Worm (Caenorhabditis elegans): ENCODE results near the gene nhr-235.

- no peak for TF ChIP-seq dmd-6 (GFP tag; IDR thresholded peaks at IDR 0.05)
- no peak for TF ChIP-seq nhr-76 (tag; optimal IDR thresholded peaks at IDR 0.05)
- no peak for TF ChIP-seq mep-1 (tag; optimal IDR thresholded peaks at IDR 0.05)
- TF ChIP-seq ceh-32 (tag; optimal IDR thresholded peaks at IDR 0.05; ENCODE audit: poor library complexity): no peak
- no peak for TF ChIP-seq ceh-44 (GFP tag; IDR thresholded peaks at IDR 0.05)
- no peak for TF ChIP-seq pqm-1 (tag; optimal IDR thresholded peaks at IDR 0.05)
- no peak for TF ChIP-seq snpc-4 (tag; optimal IDR thresholded peaks at IDR 0.05)
- TF ChIP-seq lsy-2 (tag; optimal IDR thresholded peaks at IDR 0.05): no peak
Measured at ce11 chrII:12671892-12672291, 31.4 kb downstream of the nhr-235 start.

All from whole organism, L4 larva.